Fruit fly (Drosophila melanogaster): ENCODE measurements around the gene IntS11.

IntS11 gene

DNA sequence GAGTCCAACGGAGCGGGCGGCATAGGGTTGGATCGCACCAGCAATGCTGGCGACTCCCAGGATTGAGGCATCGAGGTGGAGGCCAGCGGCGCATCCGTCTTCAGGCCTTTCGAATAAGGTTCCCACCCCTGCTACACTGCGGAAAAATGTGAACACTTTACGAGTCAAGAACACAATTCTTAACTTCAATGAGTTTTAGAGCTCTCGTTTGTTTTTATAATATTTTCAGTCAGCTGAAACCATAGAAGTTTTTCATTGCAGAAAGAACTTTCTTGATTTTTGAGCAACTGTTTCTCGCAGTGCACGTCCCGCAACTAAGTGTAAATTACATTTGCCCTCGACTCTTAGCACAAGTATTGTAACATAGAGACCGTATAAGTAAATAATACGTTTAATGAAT, 48.8 kb upstream of the IntS11 start (continued):
- TF ChIP-seq Xbp1 (GFP tag; optimal IDR thresholded peaks at IDR 0.05) (peak; percentile 23), phol (tag; optimal IDR thresholded peaks at IDR 0.05) (peak; percentile 48), ssp (GFP tag; IDR thresholded peaks at IDR 0.05) (0 out of 2 replicates have a peak, but pooled peaks have one; percentile 14), Gug (GFP tag; IDR thresholded peaks at IDR 0.05) (no peak), prd (optimal IDR thresholded peaks at IDR 0.05) (no peak), prd (GFP tag; IDR thresholded peaks at IDR 0.05) (peak; percentile 79), jing (GFP tag; optimal IDR thresholded peaks at IDR 0.05) (no peak), CG3065 (GFP tag; optimal IDR thresholded peaks at IDR 0.05) (no peak), ranshi (GFP tag; IDR thresholded peaks at IDR 0.05) (no peak), Spps (tag; optimal IDR thresholded peaks at IDR 0.05) (no peak), wdn (GFP tag; IDR thresholded peaks at IDR 0.05) (no peak), amos (GFP tag; IDR thresholded peaks at IDR 0.05; ENCODE audit: partially characterized antibody) (no peak), gsb-n (tag; optimal IDR thresholded peaks at IDR 0.05) (peak; percentile 14), sob (GFP tag; IDR thresholded peaks at IDR 0.05) (peak; percentile 9; the same call in 1 of the 2 replicates), CG17361 (GFP tag; IDR thresholded peaks at IDR 0.05) (0 out of 3 replicates have a peak, but pooled peaks have one; percentile 13), vvl (GFP tag; IDR thresholded peaks at IDR 0.05) (0 out of 2 replicates have a peak, but pooled peaks have one; percentile 22), CG2199 (GFP tag; IDR thresholded peaks at IDR 0.05) (no peak), lola (GFP tag; optimal IDR thresholded peaks at IDR 0.05) (peak in 1 of 3 experiments; percentile 28), Ssrp (tag; optimal IDR thresholded peaks at IDR 0.05) (peak; percentile 42), en (GFP tag; optimal IDR thresholded peaks at IDR 0.05) (no peak), CG6813 (GFP tag; optimal IDR thresholded peaks at IDR 0.05) (no peak), chif (GFP tag; optimal IDR thresholded peaks at IDR 0.05) (peak; percentile 21 to 50), CG17612 (GFP tag; IDR thresholded peaks at IDR 0.05) (no peak), CG10979 (tag; optimal IDR thresholded peaks at IDR 0.05) (peak; percentile 65), ac (GFP tag; optimal IDR thresholded peaks at IDR 0.05) (peak; percentile 16), gem (tag; optimal IDR thresholded peaks at IDR 0.05) (peak; percentile 55), sens (GFP tag) (peak; percentile 89), dmrt11E (tag; optimal IDR thresholded peaks at IDR 0.05) (peak; percentile 71), CoRest (tag; optimal IDR thresholded peaks at IDR 0.05) (no peak), CG14710 (tag; optimal IDR thresholded peaks at IDR 0.05) (peak; percentile 38), zen (tag; optimal IDR thresholded peaks at IDR 0.05) (peak; percentile 75), CG7839 (tag; optimal IDR thresholded peaks at IDR 0.05) (peak; percentile 13), trem (tag; optimal IDR thresholded peaks at IDR 0.05) (peak; percentile 27), CG12391 (tag; optimal IDR thresholded peaks at IDR 0.05) (peak; percentile 37), lmd (GFP tag; IDR thresholded peaks at IDR 0.05) (peak; percentile 19; the same call in 1 of the 2 replicates), CG14965 (GFP tag; optimal IDR thresholded peaks at IDR 0.05; ENCODE audit: borderline replicate concordance) (no peak), pnt (GFP tag; optimal IDR thresholded peaks at IDR 0.05) (peak; percentile 29), CG18262 (tag; optimal IDR thresholded peaks at IDR 0.05) (peak; percentile 38), CG11504 (tag; optimal IDR thresholded peaks at IDR 0.05) (peak; percentile 17), CG9727 (GFP tag; optimal IDR thresholded peaks at IDR 0.05) (peak; percentile 59), Elba2 (GFP tag; optimal IDR thresholded peaks at IDR 0.05) (peak; percentile 40), CG31441 (GFP tag; IDR thresholded peaks at IDR 0.05) (no peak; the same call in 1 of the 2 replicates), CG17328 (GFP tag; IDR thresholded peaks at IDR 0.05) (peak; percentile 71), CG17568 (GFP tag; optimal IDR thresholded peaks at IDR 0.05) (no peak), CG15696 (tag; optimal IDR thresholded peaks at IDR 0.05) (peak; percentile 58), Rx (GFP tag; IDR thresholded peaks at IDR 0.05) (no peak), gce (GFP tag; IDR thresholded peaks at IDR 0.05) (no peak), Dip3 (GFP tag; optimal IDR thresholded peaks at IDR 0.05) (no peak), CG4404 (GFP tag; IDR thresholded peaks at IDR 0.05) (peak; percentile 67), Blimp-1 (GFP tag; optimal IDR thresholded peaks at IDR 0.05) (peak; percentile 17), D19B (GFP tag; optimal IDR thresholded peaks at IDR 0.05) (no peak)

Data from whole organism, embryonic.